ENCODE assay signal across 1 fruit fly cellular context in genomic region chrX:6265456-6265877, dm6.
TF ChIP-seq lines count a peak whose summit lies in the region.

No protein-coding gene starts in this region.

TF ChIP-seq in whole organism, embryonic, 481 proteins besides CTCF, POLR2A, EP300 and RAD21 (continued from another document and continues in another):
- TF ChIP-seq CG4617 (GFP tag; optimal IDR thresholded peaks at IDR 0.05; lab: Kevin White, UChicago; ENCODE audit: borderline replicate concordance), result peak; percentile 87
- TF ChIP-seq tio (GFP tag; optimal IDR thresholded peaks at IDR 0.05; lab: Kevin White, UChicago), result peak; percentile 98
- TF ChIP-seq HmgD (GFP tag; optimal IDR thresholded peaks at IDR 0.05; lab: Kevin White, UChicago), result peak; percentile 91
- peak; percentile 95 for TF ChIP-seq ken (GFP tag; IDR thresholded peaks at IDR 0.05; lab: Robert Waterston, UW)
- peak; percentile 96 for TF ChIP-seq Hmr (GFP tag; optimal IDR thresholded peaks at IDR 0.05; lab: Kevin White, UChicago)
- TF ChIP-seq CG12104 (GFP tag; optimal IDR thresholded peaks at IDR 0.05; lab: Kevin White, UChicago), result peak; percentile 96
- peak; percentile 96 for TF ChIP-seq Antp (GFP tag; optimal IDR thresholded peaks at IDR 0.05; lab: Kevin White, UChicago)
- TF ChIP-seq CG9876 (GFP tag; optimal IDR thresholded peaks at IDR 0.05; lab: Kevin White, UChicago), result peak; percentile 90
- TF ChIP-seq CoRest (tag; optimal IDR thresholded peaks at IDR 0.05; lab: Kevin White, UChicago), result peak; percentile 98
- peak; percentile 95 for TF ChIP-seq Atf6 (GFP tag; IDR thresholded peaks at IDR 0.05; lab: Robert Waterston, UW)
- TF ChIP-seq CG14050 (GFP tag; IDR thresholded peaks at IDR 0.05; lab: Robert Waterston, UW), result peak; percentile 94
- peak; percentile 4 for TF ChIP-seq Dp (GFP tag; optimal IDR thresholded peaks at IDR 0.05; lab: Kevin White, UChicago)
- peak; percentile 93 for TF ChIP-seq Ada2b (GFP tag; IDR thresholded peaks at IDR 0.05; lab: Robert Waterston, UW)
- peak; percentile 97 for TF ChIP-seq CG11695 (GFP tag; IDR thresholded peaks at IDR 0.05; lab: Robert Waterston, UW)
- TF ChIP-seq lab (GFP tag; optimal IDR thresholded peaks at IDR 0.05; lab: Kevin White, UChicago), result peak; percentile 95
- peak; percentile 82 for TF ChIP-seq C15 (GFP tag; IDR thresholded peaks at IDR 0.05; lab: Robert Waterston, UW)
- peak; percentile 97 for TF ChIP-seq chn (GFP tag; optimal IDR thresholded peaks at IDR 0.05; lab: Kevin White, UChicago)
- peak; percentile 76 for TF ChIP-seq Deaf1 (tag; optimal IDR thresholded peaks at IDR 0.05; lab: Kevin White, UChicago)
- TF ChIP-seq chinmo (GFP tag; IDR thresholded peaks at IDR 0.05; lab: Robert Waterston, UW; ENCODE audit: partially characterized antibody), result no peak
- TF ChIP-seq tup (GFP tag; optimal IDR thresholded peaks at IDR 0.05; lab: Kevin White, UChicago), result peak; percentile 78
- TF ChIP-seq Blimp-1 (GFP tag; optimal IDR thresholded peaks at IDR 0.05; lab: Kevin White, UChicago), result peak; percentile 93
- peak; percentile 95 for TF ChIP-seq ewg (GFP tag; optimal IDR thresholded peaks at IDR 0.05; lab: Kevin White, UChicago)
- peak; percentile 71 for TF ChIP-seq kni (GFP tag; optimal IDR thresholded peaks at IDR 0.05; lab: Kevin White, UChicago)
- peak; percentile 95 for TF ChIP-seq CG14441 (GFP tag; IDR thresholded peaks at IDR 0.05; lab: Robert Waterston, UW)
- peak; percentile 98 for TF ChIP-seq az2 (GFP tag; optimal IDR thresholded peaks at IDR 0.05; lab: Kevin White, UChicago)
- TF ChIP-seq cg (GFP tag; optimal IDR thresholded peaks at IDR 0.05; lab: Kevin White, UChicago), result no peak
- TF ChIP-seq CG13424 (tag; optimal IDR thresholded peaks at IDR 0.05; lab: Kevin White, UChicago), result peak; percentile 97
- peak; percentile 98 for TF ChIP-seq nmo (GFP tag; optimal IDR thresholded peaks at IDR 0.05; lab: Kevin White, UChicago)
- TF ChIP-seq Sox102F (GFP tag; optimal IDR thresholded peaks at IDR 0.05; lab: Kevin White, UChicago), result peak; percentile 99
- 0 out of 2 replicates have a peak, but pooled peaks have one; percentile 33 for TF ChIP-seq sna (GFP tag; IDR thresholded peaks at IDR 0.05; lab: Robert Waterston, UW; ENCODE audit: partially characterized antibody)
- no peak for TF ChIP-seq Opbp (GFP tag; IDR thresholded peaks at IDR 0.05; lab: Robert Waterston, UW; ENCODE audit: partially characterized antibody)
- TF ChIP-seq sens (GFP tag; lab: Kevin White, UChicago), result peak; percentile 100
- peak; percentile 90 for TF ChIP-seq CG10959 (GFP tag; IDR thresholded peaks at IDR 0.05; lab: Robert Waterston, UW)
- peak; percentile 84 for TF ChIP-seq klu (GFP tag; IDR thresholded peaks at IDR 0.05; lab: Robert Waterston, UW)
- peak; percentile 93 for TF ChIP-seq CG6813 (GFP tag; optimal IDR thresholded peaks at IDR 0.05; lab: Kevin White, UChicago)
- TF ChIP-seq CG9609 (GFP tag; optimal IDR thresholded peaks at IDR 0.05; lab: Kevin White, UChicago), result peak; percentile 95
- peak; percentile 97 for TF ChIP-seq CG12659 (GFP tag; optimal IDR thresholded peaks at IDR 0.05; lab: Kevin White, UChicago)
- TF ChIP-seq lmd (GFP tag; IDR thresholded peaks at IDR 0.05; lab: Robert Waterston, UW), result peak; percentile 95
- TF ChIP-seq org-1 (GFP tag; optimal IDR thresholded peaks at IDR 0.05; lab: Kevin White, UChicago), result peak; percentile 97
- peak; percentile 81 for TF ChIP-seq CG31224 (GFP tag; IDR thresholded peaks at IDR 0.05; lab: Robert Waterston, UW)
- TF ChIP-seq schlank (tag; optimal IDR thresholded peaks at IDR 0.05; lab: Kevin White, UChicago), result peak; percentile 92
- TF ChIP-seq corto (GFP tag; optimal IDR thresholded peaks at IDR 0.05; lab: Kevin White, UChicago), result peak; percentile 33
- peak; percentile 95 for TF ChIP-seq gcm (GFP tag; optimal IDR thresholded peaks at IDR 0.05; lab: Kevin White, UChicago)
- no peak for TF ChIP-seq CG8478 (optimal IDR thresholded peaks at IDR 0.05; lab: Kevin White, UChicago)
- TF ChIP-seq prd (optimal IDR thresholded peaks at IDR 0.05; lab: Kevin White, UChicago), result no peak
- peak; percentile 94 for TF ChIP-seq prd (GFP tag; IDR thresholded peaks at IDR 0.05; lab: Robert Waterston, UW)
- TF ChIP-seq ranshi (GFP tag; IDR thresholded peaks at IDR 0.05; lab: Robert Waterston, UW), result peak; percentile 92
- TF ChIP-seq CG6683 (GFP tag; optimal IDR thresholded peaks at IDR 0.05; lab: Kevin White, UChicago), result peak; percentile 87
- no peak for TF ChIP-seq CG42726 (GFP tag; IDR thresholded peaks at IDR 0.05; lab: Robert Waterston, UW; ENCODE audit: partially characterized antibody)
- peak; percentile 83 for TF ChIP-seq Usf (GFP tag; optimal IDR thresholded peaks at IDR 0.05; lab: Kevin White, UChicago)
- TF ChIP-seq Dad (GFP tag; optimal IDR thresholded peaks at IDR 0.05; lab: Kevin White, UChicago), result peak; percentile 96
- no peak for TF ChIP-seq HLHmδ (GFP tag; optimal IDR thresholded peaks at IDR 0.05; lab: Kevin White, UChicago)
- peak; percentile 95 for TF ChIP-seq CG12942 (GFP tag; optimal IDR thresholded peaks at IDR 0.05; lab: Kevin White, UChicago)
- TF ChIP-seq CG8359 (GFP tag; optimal IDR thresholded peaks at IDR 0.05; lab: Kevin White, UChicago; ENCODE audit: borderline replicate concordance), result peak; percentile 87
- TF ChIP-seq gfzf (GFP tag; optimal IDR thresholded peaks at IDR 0.05; lab: Kevin White, UChicago), result peak; percentile 4
- peak; percentile 90 for TF ChIP-seq cas (GFP tag; IDR thresholded peaks at IDR 0.05; lab: Robert Waterston, UW)
- peak; percentile 94 for TF ChIP-seq CG30431 (GFP tag; optimal IDR thresholded peaks at IDR 0.05; lab: Kevin White, UChicago)
- peak; percentile 96 for TF ChIP-seq Xrp1 (GFP tag; IDR thresholded peaks at IDR 0.05; lab: Robert Waterston, UW)
- TF ChIP-seq sens-2 (GFP tag; IDR thresholded peaks at IDR 0.05; lab: Robert Waterston, UW), result peak; percentile 90
- TF ChIP-seq Tbp (GFP tag; optimal IDR thresholded peaks at IDR 0.05; lab: Kevin White, UChicago), result no peak
- peak; percentile 96 for TF ChIP-seq lilli (GFP tag; optimal IDR thresholded peaks at IDR 0.05; lab: Kevin White, UChicago)
- peak; percentile 96 for TF ChIP-seq CG9727 (GFP tag; optimal IDR thresholded peaks at IDR 0.05; lab: Kevin White, UChicago)
- peak; percentile 96 for TF ChIP-seq ems (GFP tag; optimal IDR thresholded peaks at IDR 0.05; lab: Kevin White, UChicago)
- peak; percentile 96 for TF ChIP-seq jumu (GFP tag; optimal IDR thresholded peaks at IDR 0.05; lab: Kevin White, UChicago)
- TF ChIP-seq Gug (GFP tag; IDR thresholded peaks at IDR 0.05; lab: Robert Waterston, UW), result peak; percentile 92
- peak; percentile 93 for TF ChIP-seq slbo (GFP tag; IDR thresholded peaks at IDR 0.05; lab: Robert Waterston, UW)
- TF ChIP-seq ftz-f1 (GFP tag; optimal IDR thresholded peaks at IDR 0.05; lab: Kevin White, UChicago), result no peak
- peak; percentile 96 for TF ChIP-seq unpg (GFP tag; optimal IDR thresholded peaks at IDR 0.05; lab: Kevin White, UChicago)
- peak; percentile 75 for TF ChIP-seq mirr (GFP tag; optimal IDR thresholded peaks at IDR 0.05; lab: Kevin White, UChicago)
- peak; percentile 91 for TF ChIP-seq CG17568 (GFP tag; optimal IDR thresholded peaks at IDR 0.05; lab: Kevin White, UChicago)
- TF ChIP-seq CG18619 (GFP tag; optimal IDR thresholded peaks at IDR 0.05; lab: Kevin White, UChicago), result peak; percentile 95
- peak in 1 of 3 experiments; percentile 83 for TF ChIP-seq Stat92E (GFP tag; optimal IDR thresholded peaks at IDR 0.05; lab: Kevin White, UChicago)
- peak; percentile 94 for TF ChIP-seq CG13775 (GFP tag; optimal IDR thresholded peaks at IDR 0.05; lab: Kevin White, UChicago)
- peak; percentile 85 for TF ChIP-seq Jarid2 (GFP tag; optimal IDR thresholded peaks at IDR 0.05; lab: Kevin White, UChicago)
- TF ChIP-seq Nf-YB (GFP tag; optimal IDR thresholded peaks at IDR 0.05; lab: Kevin White, UChicago), result peak; percentile 85
- no peak for TF ChIP-seq mld (GFP tag; IDR thresholded peaks at IDR 0.05; lab: Robert Waterston, UW; ENCODE audit: partially characterized antibody)
- TF ChIP-seq Mrtf (GFP tag; IDR thresholded peaks at IDR 0.05; lab: Robert Waterston, UW), result peak; percentile 93
- TF ChIP-seq Oaz (GFP tag; IDR thresholded peaks at IDR 0.05; lab: Robert Waterston, UW), result peak; percentile 91
- TF ChIP-seq Aef1 (GFP tag; IDR thresholded peaks at IDR 0.05; lab: Robert Waterston, UW), result peak; percentile 93
- peak; percentile 93 for TF ChIP-seq Awh (GFP tag; IDR thresholded peaks at IDR 0.05; lab: Robert Waterston, UW)
- TF ChIP-seq Fer1 (GFP tag; optimal IDR thresholded peaks at IDR 0.05; lab: Kevin White, UChicago), result peak; percentile 94
- TF ChIP-seq CG12769 (tag; optimal IDR thresholded peaks at IDR 0.05; lab: Kevin White, UChicago), result peak; percentile 93
- TF ChIP-seq abd-A (tag; optimal IDR thresholded peaks at IDR 0.05; lab: Kevin White, UChicago), result peak; percentile 31
- TF ChIP-seq D19B (GFP tag; optimal IDR thresholded peaks at IDR 0.05; lab: Kevin White, UChicago), result peak; percentile 80
- TF ChIP-seq Ets97D (GFP tag; optimal IDR thresholded peaks at IDR 0.05; lab: Kevin White, UChicago), result peak; percentile 84
- TF ChIP-seq H15 (GFP tag; IDR thresholded peaks at IDR 0.05; lab: Robert Waterston, UW), result peak; percentile 91
- TF ChIP-seq fd96Cb (tag; optimal IDR thresholded peaks at IDR 0.05; lab: Kevin White, UChicago), result peak; percentile 97
- peak; percentile 83 for TF ChIP-seq CG6272 (GFP tag; IDR thresholded peaks at IDR 0.05; lab: Robert Waterston, UW)
- TF ChIP-seq psq (GFP tag; optimal IDR thresholded peaks at IDR 0.05; lab: Kevin White, UChicago), result peak; percentile 79
- TF ChIP-seq CG17612 (GFP tag; IDR thresholded peaks at IDR 0.05; lab: Robert Waterston, UW), result peak; percentile 87
- TF ChIP-seq H2.0 (GFP tag; IDR thresholded peaks at IDR 0.05; lab: Robert Waterston, UW), result peak; percentile 88
- peak; percentile 95 for TF ChIP-seq CG13296 (GFP tag; optimal IDR thresholded peaks at IDR 0.05; lab: Kevin White, UChicago)
- TF ChIP-seq Fer3 (tag; optimal IDR thresholded peaks at IDR 0.05; lab: Kevin White, UChicago), result peak; percentile 91
- TF ChIP-seq CG17359 (tag; optimal IDR thresholded peaks at IDR 0.05; lab: Kevin White, UChicago), result peak; percentile 96
- peak; percentile 86 for TF ChIP-seq zen (tag; optimal IDR thresholded peaks at IDR 0.05; lab: Kevin White, UChicago)
- peak; percentile 97 for TF ChIP-seq Max (GFP tag; optimal IDR thresholded peaks at IDR 0.05; lab: Kevin White, UChicago)
- TF ChIP-seq sima (GFP tag; optimal IDR thresholded peaks at IDR 0.05; lab: Kevin White, UChicago), result peak; percentile 81
- TF ChIP-seq CG10267 (tag; optimal IDR thresholded peaks at IDR 0.05; lab: Kevin White, UChicago), result peak; percentile 90
- peak; percentile 81 for TF ChIP-seq CG11085 (GFP tag; IDR thresholded peaks at IDR 0.05; lab: Robert Waterston, UW)
- peak; percentile 88 for TF ChIP-seq CG11456 (GFP tag; IDR thresholded peaks at IDR 0.05; lab: Robert Waterston, UW)
- TF ChIP-seq D19A (tag; optimal IDR thresholded peaks at IDR 0.05; lab: Kevin White, UChicago), result peak; percentile 93
- TF ChIP-seq dpn (GFP tag; optimal IDR thresholded peaks at IDR 0.05; lab: Kevin White, UChicago), result peak; percentile 96 to 97
- TF ChIP-seq CG18476 (GFP tag; optimal IDR thresholded peaks at IDR 0.05; lab: Kevin White, UChicago), result peak; percentile 95
- peak; percentile 26 for TF ChIP-seq MESR4 (GFP tag; optimal IDR thresholded peaks at IDR 0.05; lab: Kevin White, UChicago)
- peak; percentile 96 for TF ChIP-seq ATbp (GFP tag; optimal IDR thresholded peaks at IDR 0.05; lab: Kevin White, UChicago)
- TF ChIP-seq E2f2 (GFP tag; IDR thresholded peaks at IDR 0.05; lab: Robert Waterston, UW), result peak; percentile 84
- TF ChIP-seq CG10147 (GFP tag; optimal IDR thresholded peaks at IDR 0.05; lab: Kevin White, UChicago), result peak; percentile 92
- TF ChIP-seq sqz (GFP tag; optimal IDR thresholded peaks at IDR 0.05; lab: Kevin White, UChicago), result peak; percentile 94
- TF ChIP-seq seq (GFP tag; IDR thresholded peaks at IDR 0.05; lab: Robert Waterston, UW), result peak; percentile 97
- TF ChIP-seq pb (GFP tag; optimal IDR thresholded peaks at IDR 0.05; lab: Kevin White, UChicago), result peak; percentile 91
- peak; percentile 82 for TF ChIP-seq rib (GFP tag; IDR thresholded peaks at IDR 0.05; lab: Robert Waterston, UW)
- TF ChIP-seq CG17385 (GFP tag; optimal IDR thresholded peaks at IDR 0.05; lab: Kevin White, UChicago), result peak; percentile 94
- peak; percentile 82 for TF ChIP-seq CG18011 (GFP tag; optimal IDR thresholded peaks at IDR 0.05; lab: Kevin White, UChicago)
- TF ChIP-seq Bteb2 (GFP tag; optimal IDR thresholded peaks at IDR 0.05; lab: Kevin White, UChicago), result peak; percentile 94
- peak; percentile 96 for TF ChIP-seq slp2 (GFP tag; optimal IDR thresholded peaks at IDR 0.05; lab: Kevin White, UChicago)
- peak; percentile 35 for TF ChIP-seq CG9797 (GFP tag; optimal IDR thresholded peaks at IDR 0.05; lab: Kevin White, UChicago)
- TF ChIP-seq Ptx1 (GFP tag; IDR thresholded peaks at IDR 0.05; lab: Robert Waterston, UW), result peak; percentile 96
- TF ChIP-seq CG32767 (GFP tag; IDR thresholded peaks at IDR 0.05; lab: Robert Waterston, UW), result peak; percentile 96
- TF ChIP-seq CG4404 (GFP tag; IDR thresholded peaks at IDR 0.05; lab: Robert Waterston, UW), result peak; percentile 83
- peak; percentile 84 for TF ChIP-seq CG43689 (GFP tag; IDR thresholded peaks at IDR 0.05; lab: Robert Waterston, UW)
- TF ChIP-seq Adf1 (GFP tag; IDR thresholded peaks at IDR 0.05; lab: Robert Waterston, UW), result peak; percentile 59
- TF ChIP-seq exex (tag; optimal IDR thresholded peaks at IDR 0.05; lab: Kevin White, UChicago), result peak; percentile 67
- TF ChIP-seq jigr1 (GFP tag; IDR thresholded peaks at IDR 0.05; lab: Robert Waterston, UW), result peak; percentile 93
- TF ChIP-seq Hmx (GFP tag; optimal IDR thresholded peaks at IDR 0.05; lab: Kevin White, UChicago), result peak; percentile 69
- TF ChIP-seq Hr3 (GFP tag; optimal IDR thresholded peaks at IDR 0.05; lab: Kevin White, UChicago), result peak; percentile 96
- no peak for TF ChIP-seq Doc3 (GFP tag; IDR thresholded peaks at IDR 0.05; lab: Robert Waterston, UW; ENCODE audit: partially characterized antibody)
- no peak for TF ChIP-seq fru (optimal IDR thresholded peaks at IDR 0.05; lab: Kevin White, UChicago)
- peak; percentile 96 for TF ChIP-seq shn (GFP tag; optimal IDR thresholded peaks at IDR 0.05; lab: Kevin White, UChicago)
- no peak for TF ChIP-seq br (optimal IDR thresholded peaks at IDR 0.05; lab: Kevin White, UChicago)
- TF ChIP-seq Pdp1 (GFP tag; optimal IDR thresholded peaks at IDR 0.05; lab: Kevin White, UChicago), result peak; percentile 92 to 96
- peak; percentile 82 for TF ChIP-seq CG2202 (tag; optimal IDR thresholded peaks at IDR 0.05; lab: Kevin White, UChicago)
- TF ChIP-seq CG11247 (GFP tag; IDR thresholded peaks at IDR 0.05; lab: Robert Waterston, UW), result peak; percentile 82
